Worm (Caenorhabditis elegans): Measurements from ENCODE around the gene cng-3.

Gene cng-3

ce11 chrIV:9511640-9512039 is 30.8 kb upstream of the cng-3 start:
- TF ChIP-seq sma-9 (GFP tag; optimal IDR thresholded peaks at IDR 0.05), result peak; percentile 18
- TF ChIP-seq sma-9 (tag; optimal IDR thresholded peaks at IDR 0.05), result no peak
- no peak for TF ChIP-seq unc-55 (GFP tag; optimal IDR thresholded peaks at IDR 0.05)

- no peak for TF ChIP-seq nhr-11 (tag; optimal IDR thresholded peaks at IDR 0.05)
- TF ChIP-seq lsy-2 (tag; optimal IDR thresholded peaks at IDR 0.05), result peak; percentile 62 to 85
- TF ChIP-seq egl-27 (tag; optimal IDR thresholded peaks at IDR 0.05), result peak; percentile 67
- no peak for TF ChIP-seq dmd-4 (tag; optimal IDR thresholded peaks at IDR 0.05)
- no peak for TF ChIP-seq ztf-1 (GFP tag; conservative IDR thresholded peaks at IDR 0.05)
- peak; percentile 78 for TF ChIP-seq sma-3 (GFP tag; optimal IDR thresholded peaks at IDR 0.05)
- TF ChIP-seq aly-2 (tag; optimal IDR thresholded peaks at IDR 0.05), result no peak
- peak; percentile 1 for TF ChIP-seq nhr-77 (tag; optimal IDR thresholded peaks at IDR 0.05)
- TF ChIP-seq peb-1 (tag; optimal IDR thresholded peaks at IDR 0.05), result peak; percentile 34
- TF ChIP-seq nhr-25 (tag; optimal IDR thresholded peaks at IDR 0.05), result peak; percentile 81
- no peak for TF ChIP-seq unc-62 (GFP tag; optimal IDR thresholded peaks at IDR 0.05)
- peak; percentile 33 for TF ChIP-seq blmp-1 (tag; optimal IDR thresholded peaks at IDR 0.05; ENCODE audit: insufficient read depth)
- peak; percentile 47 for TF ChIP-seq zag-1 (tag; optimal IDR thresholded peaks at IDR 0.05)
- TF ChIP-seq sma-9 (GFP tag; optimal IDR thresholded peaks at IDR 0.05), result peak; percentile 87
- no peak for TF ChIP-seq sma-9 (tag; optimal IDR thresholded peaks at IDR 0.05)
- TF ChIP-seq lin-39 (tag; optimal IDR thresholded peaks at IDR 0.05), result no peak
- no peak for TF ChIP-seq nhr-12 (tag; optimal IDR thresholded peaks at IDR 0.05)
- peak; percentile 59 for TF ChIP-seq C34F6.9 (tag; optimal IDR thresholded peaks at IDR 0.05)
- TF ChIP-seq mdl-1 (tag; optimal IDR thresholded peaks at IDR 0.05), result peak; percentile 60 to 68
- TF ChIP-seq nhr-21 (tag; optimal IDR thresholded peaks at IDR 0.05), result peak; percentile 86
- TF ChIP-seq nhr-10 (tag; optimal IDR thresholded peaks at IDR 0.05), result no peak
- no peak for TF ChIP-seq mbf-1 (tag; optimal IDR thresholded peaks at IDR 0.05)
- TF ChIP-seq gmeb-1 (tag; optimal IDR thresholded peaks at IDR 0.05), result peak; percentile 64
- no peak for TF ChIP-seq nhr-237 (tag; optimal IDR thresholded peaks at IDR 0.05)
- peak; percentile 91 for TF ChIP-seq ama-1 (optimal IDR thresholded peaks at IDR 0.05)
- peak; percentile 99 for TF ChIP-seq snpc-4 (tag; optimal IDR thresholded peaks at IDR 0.05)
- TF ChIP-seq nhr-23 (tag; optimal IDR thresholded peaks at IDR 0.05), result no peak
- TF ChIP-seq Y55F3AM.14 (GFP tag; optimal IDR thresholded peaks at IDR 0.05), result peak; percentile 35
- TF ChIP-seq ZK546.5 (tag; optimal IDR thresholded peaks at IDR 0.05), result peak; percentile 18
- TF ChIP-seq crh-2 (tag; optimal IDR thresholded peaks at IDR 0.05), result peak; percentile 85
- peak; percentile 10 for TF ChIP-seq mab-5 (tag; optimal IDR thresholded peaks at IDR 0.05)
- TF ChIP-seq nhr-6 (tag; optimal IDR thresholded peaks at IDR 0.05), result peak; percentile 44
- TF ChIP-seq sem-4 (tag; optimal IDR thresholded peaks at IDR 0.05), result peak; percentile 62
- TF ChIP-seq fos-1 (tag; optimal IDR thresholded peaks at IDR 0.05), result peak; percentile 25
- TF ChIP-seq elt-3 (tag; optimal IDR thresholded peaks at IDR 0.05), result no peak
- no peak for TF ChIP-seq alr-1 (tag; optimal IDR thresholded peaks at IDR 0.05)
- TF ChIP-seq ztf-11 (tag; optimal IDR thresholded peaks at IDR 0.05), result peak; percentile 18
- no peak for TF ChIP-seq unc-39 (tag; optimal IDR thresholded peaks at IDR 0.05)
- TF ChIP-seq ceh-82 (tag; optimal IDR thresholded peaks at IDR 0.05), result no peak
- peak; percentile 88 for TF ChIP-seq ceh-16 (tag; optimal IDR thresholded peaks at IDR 0.05)
- peak; percentile 66 for TF ChIP-seq ztf-4 (tag; optimal IDR thresholded peaks at IDR 0.05)
- peak; percentile 81 for TF ChIP-seq lin-13 (GFP tag; optimal IDR thresholded peaks at IDR 0.05)
- peak; percentile 38 for TF ChIP-seq R02D3.7 (tag; optimal IDR thresholded peaks at IDR 0.05)
- peak; percentile 71 for TF ChIP-seq nhr-129 (tag; optimal IDR thresholded peaks at IDR 0.05)
- no peak for TF ChIP-seq elt-1 (tag; optimal IDR thresholded peaks at IDR 0.05)
- peak; percentile 70 for TF ChIP-seq lin-11 (tag; optimal IDR thresholded peaks at IDR 0.05)
- TF ChIP-seq unc-55 (GFP tag; optimal IDR thresholded peaks at IDR 0.05), result peak; percentile 79
- no peak for TF ChIP-seq skn-1 (tag; optimal IDR thresholded peaks at IDR 0.05)
- peak; percentile 74 for TF ChIP-seq F13H6.1 (tag; optimal IDR thresholded peaks at IDR 0.05)
Observed at ce11 chrIV:9511221-9511638, 30.4 kb upstream of the cng-3 start.
